Fruit fly (Drosophila melanogaster) whole organism, prepupa: ENCODE results near the gene CG4953.

Source experiments
- Blimp-1 ChIP-seq: fragments of 200-800 bp; sonication (Bioruptor generic); optimal IDR thresholded peaks from 3 replicates; lab custom pipeline; 2017; ENCODE audit warnings: missing biosample characterization, missing genetic modification characterization, mild to moderate bottlenecking, moderate library complexity, missing genetic modification reagents
- CG10669 ChIP-seq: fragments of 200-800 bp; sonication (Bioruptor generic); optimal IDR thresholded peaks from 3 replicates; lab custom pipeline; 2018; ENCODE audit warnings: missing biosample characterization, mild to moderate bottlenecking, missing genetic modification characterization, moderate library complexity
- CG11294 ChIP-seq: fragments of 200-800 bp; sonication (Bioruptor generic); IDR thresholded peaks from 2 replicates; pipeline ENCODE4 v1.3.6; 2022; ENCODE audit warnings: missing biosample characterization, missing genetic modification characterization
- CG11902 ChIP-seq: fragments of 200-800 bp; sonication (Bioruptor generic); optimal IDR thresholded peaks from 3 replicates; lab custom pipeline; 2016; ENCODE audit warnings: missing biosample characterization, missing genetic modification characterization
- CG1621 ChIP-seq: fragments of 200-800 bp; sonication (Bioruptor generic); optimal IDR thresholded peaks from 3 replicates; lab custom pipeline; 2018; ENCODE audit warnings: missing biosample characterization, mild to moderate bottlenecking, missing genetic modification characterization
- CG16779 ChIP-seq: fragments of 200-800 bp; sonication (Bioruptor generic); optimal IDR thresholded peaks from 3 replicates; lab custom pipeline; 2017; ENCODE audit warnings: missing biosample characterization, mild to moderate bottlenecking, missing genetic modification characterization
- CG3032 ChIP-seq: fragments of 200-800 bp; optimal IDR thresholded peaks from 2 replicates; lab custom pipeline; 2019; ENCODE audit warnings: missing biosample characterization, mild to moderate bottlenecking, missing genetic modification characterization, moderate library complexity
- CG31627 ChIP-seq: fragments of 200-800 bp; sonication (Bioruptor generic); optimal IDR thresholded peaks from 3 replicates; lab custom pipeline; 2016; ENCODE audit warnings: missing biosample characterization, missing genetic modification characterization
- CG32006 ChIP-seq: fragments of 200-800 bp; sonication (Bioruptor generic); optimal IDR thresholded peaks from 3 replicates; lab custom pipeline; 2017; ENCODE audit warnings: missing biosample characterization, mild to moderate bottlenecking, missing genetic modification characterization
- CG34406 ChIP-seq: fragments of 200-800 bp; sonication (Bioruptor generic); optimal IDR thresholded peaks from 3 replicates; lab custom pipeline; 2016; ENCODE audit warnings: missing biosample characterization, missing genetic modification characterization
- CG4318 ChIP-seq: fragments of 200-800 bp; sonication (Bioruptor generic); optimal IDR thresholded peaks from 3 replicates; lab custom pipeline; 2017; ENCODE audit warnings: missing biosample characterization, mild to moderate bottlenecking, missing genetic modification characterization
- CG6163 ChIP-seq: fragments of 200-800 bp; sonication (Bioruptor generic); IDR thresholded peaks from 3 replicates; pipeline ENCODE4 v1.3.6; 2022; ENCODE audit warnings: missing biosample characterization, missing genetic modification characterization
- CG6276 ChIP-seq: fragments of 200-800 bp; sonication (Bioruptor generic); optimal IDR thresholded peaks from 2 replicates; lab custom pipeline; 2017; ENCODE audit warnings: missing biosample characterization, mild to moderate bottlenecking, missing genetic modification characterization
- CG6792 ChIP-seq: fragments of 200-800 bp; sonication (Bioruptor generic); optimal IDR thresholded peaks from 3 replicates; lab custom pipeline; 2016; ENCODE audit warnings: missing biosample characterization, missing genetic modification characterization
- CG6808 ChIP-seq: fragments of 200-800 bp; sonication (Bioruptor generic); optimal IDR thresholded peaks from 3 replicates; lab custom pipeline; 2017; ENCODE audit warnings: missing biosample characterization, missing genetic modification characterization, mild to moderate bottlenecking, moderate library complexity, missing genetic modification reagents
- CG6854 ChIP-seq: fragments of 200-800 bp; sonication (Bioruptor generic); optimal IDR thresholded peaks from 2 replicates; lab custom pipeline; 2017; ENCODE audit warnings: missing biosample characterization, mild to moderate bottlenecking, missing genetic modification characterization
- CG7368 ChIP-seq: fragments of 200-800 bp; sonication (Bioruptor generic); optimal IDR thresholded peaks from 3 replicates; lab custom pipeline; 2016; ENCODE audit warnings: missing biosample characterization, missing genetic modification characterization
- CG8119 ChIP-seq: fragments of 200-800 bp; sonication (Bioruptor generic); IDR thresholded peaks from 3 replicates; pipeline ENCODE4 v1.3.6; 2022; ENCODE audit warnings: missing biosample characterization, missing genetic modification characterization
- CG8632 ChIP-seq: fragments of 200-800 bp; sonication (Bioruptor generic); optimal IDR thresholded peaks from 3 replicates; lab custom pipeline; 2016; ENCODE audit warnings: missing biosample characterization, missing genetic modification characterization
- CG9139 ChIP-seq: fragments of 200-800 bp; sonication (Bioruptor generic); optimal IDR thresholded peaks from 3 replicates; lab custom pipeline; 2017; ENCODE audit warnings: missing biosample characterization, mild to moderate bottlenecking, missing genetic modification characterization
- Eip78C ChIP-seq: fragments of 200-800 bp; sonication (Bioruptor generic); peaks from one replicate; lab custom pipeline; 2016; ENCODE audit warnings: missing biosample characterization, missing genetic modification characterization
- Ets21C ChIP-seq: fragments of 200-800 bp; sonication (Bioruptor generic); optimal IDR thresholded peaks from 3 replicates; lab custom pipeline; 2016; ENCODE audit warnings: missing biosample characterization, missing genetic modification characterization
- Ets96B ChIP-seq: fragments of 200-800 bp; optimal IDR thresholded peaks from 2 replicates; lab custom pipeline; 2019; ENCODE audit warnings: missing biosample characterization, mild to moderate bottlenecking, missing genetic modification characterization, moderate library complexity
- Gug ChIP-seq: fragments of 200-800 bp; sonication (Bioruptor generic); IDR thresholded peaks from 2 replicates; pipeline ENCODE4 v1.3.6; 2022; ENCODE audit warnings: missing biosample characterization, missing genetic modification characterization
- Hr38 ChIP-seq: sonication (Bioruptor generic); optimal IDR thresholded peaks from 2 replicates; lab custom pipeline; 2016; ENCODE audit warnings: missing biosample characterization, missing genetic modification characterization
- Hr39 ChIP-seq: fragments of 200-800 bp; sonication (Bioruptor generic); optimal IDR thresholded peaks from 2 replicates; lab custom pipeline; 2016; ENCODE audit warnings: missing biosample characterization, missing genetic modification characterization
- Met ChIP-seq: fragments of 200-800 bp; sonication (Bioruptor generic); optimal IDR thresholded peaks from 3 replicates; lab custom pipeline; 2016; ENCODE audit warnings: missing biosample characterization, missing genetic modification characterization
- OdsH ChIP-seq: fragments of 200-800 bp; sonication (Bioruptor generic); optimal IDR thresholded peaks from 3 replicates; lab custom pipeline; 2016; ENCODE audit warnings: missing biosample characterization, missing genetic modification characterization
- Smox ChIP-seq: fragments of 200-800 bp; sonication (Bioruptor generic); optimal IDR thresholded peaks from 3 replicates; lab custom pipeline; 2016; ENCODE audit warnings: missing biosample characterization, missing genetic modification characterization
- Sox15 ChIP-seq: fragments of 200-800 bp; sonication (Bioruptor generic); optimal IDR thresholded peaks from 3 replicates; lab custom pipeline; 2016; ENCODE audit warnings: missing biosample characterization, missing genetic modification characterization
- achi ChIP-seq: fragments of 200-800 bp; sonication (Bioruptor generic); optimal IDR thresholded peaks from 3 replicates; lab custom pipeline; 2016; ENCODE audit warnings: missing biosample characterization, missing genetic modification characterization
- acj6 ChIP-seq: fragments of 200-800 bp; sonication (Bioruptor generic); optimal IDR thresholded peaks from 3 replicates; lab custom pipeline; 2016; ENCODE audit warnings: missing biosample characterization, missing genetic modification characterization
- cyc ChIP-seq: fragments of 200-800 bp; sonication (Bioruptor generic); optimal IDR thresholded peaks from 3 replicates; lab custom pipeline; 2016; ENCODE audit warnings: missing biosample characterization, missing genetic modification characterization
- dac ChIP-seq: fragments of 200-800 bp; sonication (Bioruptor generic); optimal IDR thresholded peaks from 2 replicates; lab custom pipeline; 2017; ENCODE audit warnings: missing biosample characterization, mild to moderate bottlenecking, missing genetic modification characterization
- dsx ChIP-seq: fragments of 200-800 bp; optimal IDR thresholded peaks from 3 replicates; lab custom pipeline; 2019; ENCODE audit warnings: missing biosample characterization, mild to moderate bottlenecking, missing genetic modification characterization, moderate library complexity; ENCODE audit not compliant: poor library complexity, severe bottlenecking
- eg ChIP-seq: fragments of 200-800 bp; sonication (Bioruptor generic); IDR thresholded peaks from 3 replicates; pipeline ENCODE4 v1.3.6; 2022; ENCODE audit warnings: missing biosample characterization, missing genetic modification characterization
- esn ChIP-seq: fragments of 200-800 bp; sonication (Bioruptor generic); optimal IDR thresholded peaks from 2 replicates; lab custom pipeline; 2016; ENCODE audit warnings: missing biosample characterization, mild to moderate bottlenecking, missing genetic modification characterization, moderate library complexity
- fd59A ChIP-seq: fragments of 200-800 bp; sonication (Bioruptor generic); optimal IDR thresholded peaks from 2 replicates; lab custom pipeline; 2017; ENCODE audit warnings: missing biosample characterization, mild to moderate bottlenecking, missing genetic modification characterization, missing genetic modification reagents
- fd85E ChIP-seq: fragments of 200-800 bp; sonication (Bioruptor generic); optimal IDR thresholded peaks from 3 replicates; lab custom pipeline; 2016; ENCODE audit warnings: missing biosample characterization, missing genetic modification characterization
- lz ChIP-seq: fragments of 200-800 bp; sonication (Bioruptor generic); optimal IDR thresholded peaks from 3 replicates; lab custom pipeline; 2016; ENCODE audit warnings: missing biosample characterization, missing genetic modification characterization
- pdm3 ChIP-seq: fragments of 200-800 bp; sonication (Bioruptor generic); optimal IDR thresholded peaks from 3 replicates; lab custom pipeline; 2016; ENCODE audit warnings: missing biosample characterization, missing genetic modification characterization
- spab ChIP-seq: fragments of 200-800 bp; sonication (Bioruptor generic); optimal IDR thresholded peaks from 2 replicates; lab custom pipeline; 2017; ENCODE audit warnings: missing biosample characterization, mild to moderate bottlenecking, missing genetic modification characterization, missing genetic modification reagents
- ss ChIP-seq, 2 experiments: fragments of 200-800 bp; sonication (Bioruptor generic); optimal IDR thresholded peaks; 2 replicates in 1 of 2; 3 replicates in 1 of 2; lab custom pipeline; 2017 to 2018; ENCODE audit warnings: mild to moderate bottlenecking in 2 of 2, missing biosample characterization in 2 of 2, missing genetic modification characterization in 2 of 2, moderate library complexity in 1 of 2
- topi ChIP-seq: fragments of 200-800 bp; sonication (Bioruptor generic); optimal IDR thresholded peaks from 3 replicates; lab custom pipeline; 2016; ENCODE audit warnings: missing biosample characterization, missing genetic modification characterization
- vri ChIP-seq: fragments of 200-800 bp; sonication (Bioruptor generic); optimal IDR thresholded peaks from 3 replicates; lab custom pipeline; 2016; ENCODE audit warnings: missing biosample characterization, mild to moderate bottlenecking, missing genetic modification characterization

The CG4953 gene

DNA sequence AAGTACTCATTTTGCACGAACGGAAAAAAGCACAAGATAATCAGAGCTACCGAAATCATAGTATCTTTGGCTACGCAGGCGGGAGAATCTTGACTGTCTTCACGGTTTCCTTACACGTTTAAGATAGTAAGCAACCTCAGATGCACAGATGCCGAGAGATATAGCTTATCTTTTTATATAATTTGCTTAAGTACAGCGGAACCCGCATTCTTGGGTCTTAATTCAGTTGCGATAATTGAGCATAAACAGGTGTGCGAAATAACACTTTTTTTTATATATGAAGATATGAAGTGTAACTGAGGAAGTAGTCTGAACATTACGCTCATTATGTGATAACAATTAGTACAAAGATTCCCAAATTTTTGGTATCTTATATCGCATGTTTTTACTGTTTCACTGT, 14.3 kb downstream of the CG4953 start, which contains the start of gene CG34043:
Gene CG34043, minus strand, starts transcription at position 101 of the 400 bp plus-strand sequence.
- TF ChIP-seq vri (GFP tag; lab: Kevin White, UChicago) (no peak), eg (GFP tag; lab: Robert Waterston, UW) (no peak), ss (GFP tag; optimal IDR thresholded peaks at IDR 0.05; lab: Kevin White, UChicago) (no peak), CG4318 (GFP tag; lab: Kevin White, UChicago) (no peak), esn (GFP tag; lab: Kevin White, UChicago) (no peak), OdsH (GFP tag; lab: Kevin White, UChicago) (no peak), CG6792 (GFP tag; lab: Kevin White, UChicago) (no peak), spab (GFP tag; lab: Kevin White, UChicago) (no peak), Ets21C (no peak), CG6854 (GFP tag; lab: Kevin White, UChicago) (no peak), Ets96B (tag; lab: Kevin White, UChicago) (no peak), fd85E (no peak), Eip78C (GFP tag; lab: Kevin White, UChicago) (no peak), Hr39 (GFP tag; lab: Kevin White, UChicago) (no peak)

DNA sequence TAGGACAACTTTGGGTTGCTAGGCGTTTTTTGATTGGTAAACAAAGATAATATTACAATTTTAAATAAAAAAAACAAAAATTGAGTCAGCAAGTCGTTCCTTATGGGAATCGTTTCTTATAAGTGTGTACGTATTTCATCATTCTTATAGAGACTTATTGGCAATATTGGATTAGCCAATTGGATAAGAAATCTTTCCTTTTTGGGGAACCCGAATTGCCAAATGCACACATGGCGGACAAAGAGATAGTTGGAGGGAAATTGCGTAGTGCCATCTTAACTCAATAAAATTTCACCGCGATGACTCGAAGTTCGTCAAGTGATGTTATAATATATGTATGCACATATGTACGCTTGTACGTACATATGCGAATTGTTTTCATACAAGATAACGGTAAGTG, 24.8 kb downstream of the CG4953 start:
- TF ChIP-seq CG6808 (GFP tag; lab: Kevin White, UChicago) = no peak
- TF ChIP-seq CG6276 (GFP tag; lab: Kevin White, UChicago) = no peak
- no peak for TF ChIP-seq Ets96B (tag; lab: Kevin White, UChicago)
- TF ChIP-seq acj6 (GFP tag; lab: Kevin White, UChicago) = no peak
- no peak for TF ChIP-seq topi
- no peak for TF ChIP-seq CG10669
- TF ChIP-seq spab (GFP tag; lab: Kevin White, UChicago) = no peak
- no peak for TF ChIP-seq achi
- no peak for TF ChIP-seq cyc (GFP tag; lab: Kevin White, UChicago)
- no peak for TF ChIP-seq Eip78C (GFP tag; lab: Kevin White, UChicago)
- no peak for TF ChIP-seq CG3032 (tag; lab: Kevin White, UChicago)
- no peak for TF ChIP-seq CG8632 (GFP tag; lab: Kevin White, UChicago)
- TF ChIP-seq vri (GFP tag; lab: Kevin White, UChicago) = no peak
- no peak for TF ChIP-seq fd85E
- no peak for TF ChIP-seq CG9139
- no peak for TF ChIP-seq CG11294 (GFP tag; lab: Robert Waterston, UW)

DNA sequence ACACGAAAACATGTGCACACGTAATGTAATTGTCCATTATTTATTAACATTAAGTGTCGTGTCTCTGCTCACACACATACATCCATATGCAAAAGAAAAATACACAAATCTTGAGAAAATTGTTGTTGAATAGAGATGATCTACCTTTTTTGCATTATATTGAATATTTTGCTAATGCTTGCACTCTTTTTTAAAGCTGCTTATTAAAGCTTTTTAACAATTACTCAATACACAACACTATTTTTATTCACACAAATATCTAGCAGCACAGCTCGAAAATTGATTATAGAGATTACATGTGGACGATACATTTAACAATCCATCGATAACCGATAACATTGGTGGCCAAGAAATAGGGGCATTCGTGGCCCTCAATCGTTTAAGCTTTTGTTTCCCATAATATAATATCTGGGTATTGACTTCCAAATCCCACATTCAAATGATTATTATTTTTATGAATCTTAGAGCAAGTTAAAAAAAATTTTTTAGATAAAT, 25.6 kb downstream of the CG4953 start, which contains the start of gene Ufd4:
Gene Ufd4, minus strand, starts transcription at position 300 of the 495 bp plus-strand sequence.
- TF ChIP-seq CG7368 (GFP tag; lab: Kevin White, UChicago) (no peak), Sox15 (no peak), acj6 (GFP tag; lab: Kevin White, UChicago) (no peak), OdsH (GFP tag; lab: Kevin White, UChicago) (no peak), achi (no peak), CG16779 (tag; lab: Kevin White, UChicago) (no peak), Hr38 (GFP tag; lab: Kevin White, UChicago) (no peak), Smox (GFP tag; lab: Kevin White, UChicago) (no peak), CG6854 (GFP tag; lab: Kevin White, UChicago) (no peak), Hr39 (GFP tag; lab: Kevin White, UChicago) (no peak), dsx (GFP tag; lab: Kevin White, UChicago) (no peak), Gug (GFP tag; lab: Robert Waterston, UW) (no peak), Met (GFP tag; lab: Kevin White, UChicago) (no peak), CG32006 (no peak), CG31627 (GFP tag; lab: Kevin White, UChicago) (peak; percentile 63), CG11294 (GFP tag; lab: Robert Waterston, UW) (no peak; the same call in 1 of the 2 replicates), CG6163 (GFP tag; lab: Robert Waterston, UW) (no peak), Blimp-1 (GFP tag; lab: Kevin White, UChicago) (no peak), fd59A (GFP tag; lab: Kevin White, UChicago) (no peak), dac (GFP tag; lab: Kevin White, UChicago) (no peak), pdm3 (GFP tag; lab: Kevin White, UChicago) (no peak), eg (GFP tag; lab: Robert Waterston, UW) (no peak), CG6276 (GFP tag; lab: Kevin White, UChicago) (no peak), CG6808 (GFP tag; lab: Kevin White, UChicago) (no peak), CG8119 (GFP tag; lab: Robert Waterston, UW) (no peak; the same call in 2 of the 3 replicates), vri (GFP tag; lab: Kevin White, UChicago) (no peak), CG11902 (GFP tag; lab: Kevin White, UChicago) (peak; percentile 11), CG4318 (GFP tag; lab: Kevin White, UChicago) (no peak), Eip78C (GFP tag; lab: Kevin White, UChicago) (no peak), CG10669 (no peak), CG34406 (no peak), CG1621 (tag; lab: Kevin White, UChicago) (no peak), lz (GFP tag; lab: Kevin White, UChicago) (no peak), fd85E (peak; percentile 7), Ets21C (no peak), Ets96B (tag; lab: Kevin White, UChicago) (no peak)
